Worm (Caenorhabditis elegans): ENCODE results near the gene F22F1.3.

ce11 chrX:8210999-8211398 is 48.1 kb upstream of the F22F1.3 start, which contains the start of gene cdd-1:
- TF ChIP-seq nhr-47 (tag; optimal IDR thresholded peaks at IDR 0.05) (no peak), dpl-1 (GFP tag; optimal IDR thresholded peaks at IDR 0.05) (no peak), sox-4 (tag; optimal IDR thresholded peaks at IDR 0.05) (no peak), egl-27 (tag; optimal IDR thresholded peaks at IDR 0.05) (no peak), aha-1 (tag; optimal IDR thresholded peaks at IDR 0.05) (no peak), egl-13 (tag; optimal IDR thresholded peaks at IDR 0.05) (no peak), nhr-20 (tag; optimal IDR thresholded peaks at IDR 0.05) (peak; percentile 60), ztf-4 (tag; optimal IDR thresholded peaks at IDR 0.05) (no peak), nhr-76 (tag; optimal IDR thresholded peaks at IDR 0.05) (no peak), ztf-11 (tag; optimal IDR thresholded peaks at IDR 0.05) (no peak), nhr-90 (tag; optimal IDR thresholded peaks at IDR 0.05; ENCODE audit: poor library complexity) (peak; percentile 46), sptf-1 (tag; optimal IDR thresholded peaks at IDR 0.05) (no peak)

Measured in whole organism, L1 larva.